Worm (Caenorhabditis elegans): ENCODE results near the gene srg-45.

srg-45 gene

DNA sequence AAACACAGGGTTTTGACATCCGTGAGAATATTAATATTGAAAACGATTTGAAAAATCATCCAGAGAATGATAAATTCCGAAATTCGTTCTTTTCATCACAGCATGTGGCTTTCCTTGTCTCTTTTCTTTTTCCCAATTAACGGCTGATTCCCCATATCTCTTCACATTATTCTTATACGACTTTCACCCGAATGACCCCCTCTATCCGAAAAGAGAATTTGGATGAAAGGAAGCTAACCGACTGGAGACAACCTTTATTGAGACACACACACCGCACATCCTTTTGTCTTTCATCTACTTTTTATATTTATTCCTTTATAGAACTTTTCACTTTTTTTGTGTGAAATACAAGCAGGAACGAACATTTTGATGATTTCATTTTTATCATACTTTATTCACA, 50.3 kb downstream of the srg-45 start:
- TF ChIP-seq skn-1 (tag; optimal IDR thresholded peaks at IDR 0.05) (no peak), nhr-67 (tag; optimal IDR thresholded peaks at IDR 0.05) (no peak), pha-4 (tag; optimal IDR thresholded peaks at IDR 0.05) (no peak), fkh-2 (tag; optimal IDR thresholded peaks at IDR 0.05) (no peak), egl-27 (tag; optimal IDR thresholded peaks at IDR 0.05) (no peak), nhr-28 (tag; optimal IDR thresholded peaks at IDR 0.05) (no peak), mml-1 (tag; optimal IDR thresholded peaks at IDR 0.05) (no peak), nhr-77 (tag; optimal IDR thresholded peaks at IDR 0.05) (no peak), ama-1 (optimal IDR thresholded peaks at IDR 0.05) (no peak), nhr-12 (tag; optimal IDR thresholded peaks at IDR 0.05) (no peak), snpc-4 (tag; optimal IDR thresholded peaks at IDR 0.05) (no peak), lsy-12 (tag; optimal IDR thresholded peaks at IDR 0.05) (no peak), nhr-237 (tag; optimal IDR thresholded peaks at IDR 0.05) (no peak), ztf-4 (tag; optimal IDR thresholded peaks at IDR 0.05) (no peak)

Measured in whole organism, L3 larva.